Fruit fly (Drosophila melanogaster) whole organism, embryonic: ENCODE data around the gene Nse4.

ENCODE experiments used
- Abd-B ChIP-seq: fragments of 200-800 bp; sonication (Bioruptor generic); optimal IDR thresholded peaks from 2 replicates; lab custom pipeline; 2018; ENCODE audit warnings: missing biosample characterization, mild to moderate bottlenecking, missing genetic modification characterization, moderate library complexity
- Aef1 ChIP-seq: fragments of 200-800 bp; sonication (Bioruptor generic); IDR thresholded peaks from 3 replicates; pipeline ENCODE4 v1.3.6; 2022; ENCODE audit warnings: missing biosample characterization, missing genetic modification characterization
- B-H1 ChIP-seq: fragments of 200-800 bp; sonication (Bioruptor generic); IDR thresholded peaks from 3 replicates; pipeline ENCODE4 v1.3.6; 2022; ENCODE audit warnings: missing biosample characterization, missing genetic modification characterization
- CG1024 ChIP-seq: fragments of 200-800 bp; sonication (Bioruptor generic); IDR thresholded peaks from 2 replicates; pipeline ENCODE4 v1.3.6; 2022; ENCODE audit warnings: missing biosample characterization, missing genetic modification characterization
- CG11695 ChIP-seq: fragments of 200-800 bp; sonication (Bioruptor generic); IDR thresholded peaks from 3 replicates; pipeline ENCODE4 v1.3.6; 2022; ENCODE audit warnings: missing biosample characterization, missing genetic modification characterization
- CG15269 ChIP-seq: fragments of 200-800 bp; sonication (Bioruptor generic); optimal IDR thresholded peaks from 2 replicates; lab custom pipeline; 2018; ENCODE audit warnings: missing biosample characterization, mild to moderate bottlenecking, missing genetic modification characterization, moderate library complexity
- CG15514 ChIP-seq: fragments of 200-800 bp; sonication (Bioruptor generic); optimal IDR thresholded peaks from 3 replicates; lab custom pipeline; 2017; ENCODE audit warnings: missing biosample characterization, missing genetic modification characterization, mild to moderate bottlenecking, moderate library complexity, missing genetic modification reagents
- CG16779 ChIP-seq: fragments of 200-800 bp; sonication (Bioruptor generic); IDR thresholded peaks from 2 replicates; pipeline ENCODE4 v1.3.6; 2022; ENCODE audit warnings: missing biosample characterization, missing genetic modification characterization
- CG18619 ChIP-seq: fragments of 200-800 bp; sonication (Bioruptor generic); optimal IDR thresholded peaks from 3 replicates; lab custom pipeline; 2017; ENCODE audit warnings: missing biosample characterization, mild to moderate bottlenecking, missing genetic modification characterization
- CG2129 ChIP-seq: fragments of 200-800 bp; sonication (Bioruptor generic); IDR thresholded peaks from 2 replicates; pipeline ENCODE4 v1.3.6; 2022; ENCODE audit warnings: missing biosample characterization, missing genetic modification characterization; ENCODE audit not compliant: partially characterized antibody
- CG3163 ChIP-seq: fragments of 200-800 bp; sonication (Bioruptor generic); optimal IDR thresholded peaks from 3 replicates; lab custom pipeline; 2016; ENCODE audit warnings: missing biosample characterization, missing genetic modification characterization
- CG34376 ChIP-seq: fragments of 200-800 bp; sonication (Bioruptor generic); optimal IDR thresholded peaks from 2 replicates; lab custom pipeline; 2018; ENCODE audit warnings: missing biosample characterization, mild to moderate bottlenecking, missing genetic modification characterization
- CG3726 ChIP-seq: fragments of 200-800 bp; sonication (Bioruptor generic); IDR thresholded peaks from 3 replicates; pipeline ENCODE4, ENCODE4 v1.3.6; 2022; ENCODE audit warnings: missing biosample characterization, missing genetic modification characterization
- CG3838 ChIP-seq: fragments of 200-800 bp; sonication (Bioruptor generic); optimal IDR thresholded peaks from 3 replicates; lab custom pipeline; 2016; ENCODE audit warnings: missing biosample characterization, missing genetic modification characterization
- CG4707 ChIP-seq: fragments of 200-800 bp; sonication (Bioruptor generic); optimal IDR thresholded peaks from 2 replicates; lab custom pipeline; 2018; ENCODE audit warnings: missing biosample characterization, mild to moderate bottlenecking, missing genetic modification characterization, moderate library complexity
- CG6765 ChIP-seq: fragments of 200-800 bp; sonication (Bioruptor generic); optimal IDR thresholded peaks from 3 replicates; lab custom pipeline; 2017; ENCODE audit warnings: missing biosample characterization, mild to moderate bottlenecking, missing genetic modification characterization
- Dad ChIP-seq: fragments of 200-800 bp; sonication (Bioruptor generic); optimal IDR thresholded peaks from 3 replicates; lab custom pipeline; 2016; ENCODE audit warnings: missing biosample characterization, missing genetic modification characterization
- Ets65A ChIP-seq: fragments of 200-800 bp; sonication (Bioruptor generic); peaks from one replicate; lab custom pipeline; 2016; ENCODE audit warnings: missing biosample characterization, missing genetic modification characterization
- Gsc ChIP-seq: fragments of 200-800 bp; sonication (Bioruptor generic); IDR thresholded peaks from 2 replicates; pipeline ENCODE4 v1.3.6; 2022; ENCODE audit warnings: missing biosample characterization, missing genetic modification characterization
- HLH4C ChIP-seq: fragments of 200-800 bp; sonication (Bioruptor generic); IDR thresholded peaks from 3 replicates; pipeline ENCODE4 v1.3.6; 2022; ENCODE audit warnings: missing biosample characterization, missing genetic modification characterization; ENCODE audit not compliant: partially characterized antibody
- HLHmδ ChIP-seq: fragments of 200-800 bp; sonication (Bioruptor generic); optimal IDR thresholded peaks from 2 replicates; lab custom pipeline; 2018; ENCODE audit warnings: missing biosample characterization, mild to moderate bottlenecking, missing genetic modification characterization, moderate library complexity
- Hey ChIP-seq: fragments of 200-800 bp; sonication (Bioruptor generic); optimal IDR thresholded peaks from 3 replicates; lab custom pipeline; 2018; ENCODE audit warnings: missing biosample characterization, mild to moderate bottlenecking, missing genetic modification characterization
- MBD-R2 ChIP-seq: fragments of 200-800 bp; sonication (Bioruptor generic); IDR thresholded peaks from 2 replicates; pipeline ENCODE4 v1.3.6; 2022; ENCODE audit warnings: missing biosample characterization, missing genetic modification characterization
- NK7.1 ChIP-seq: fragments of 200-800 bp; sonication (Bioruptor generic); optimal IDR thresholded peaks from 3 replicates; lab custom pipeline; 2016; ENCODE audit warnings: missing biosample characterization, missing genetic modification characterization
- Nf-YC ChIP-seq: fragments of 200-800 bp; optimal IDR thresholded peaks from 3 replicates; lab custom pipeline; 2019; ENCODE audit warnings: missing biosample characterization, mild to moderate bottlenecking, missing genetic modification characterization, moderate library complexity
- PHDP ChIP-seq: fragments of 200-800 bp; sonication (Bioruptor generic); optimal IDR thresholded peaks from 3 replicates; lab custom pipeline; 2018; ENCODE audit warnings: missing biosample characterization, mild to moderate bottlenecking, missing genetic modification characterization, moderate library complexity
- Ravus ChIP-seq: fragments of 200-800 bp; sonication (Bioruptor generic); IDR thresholded peaks from 2 replicates; pipeline ENCODE4 v1.3.6; 2022; ENCODE audit warnings: missing biosample characterization, missing genetic modification characterization
- Rx ChIP-seq: fragments of 200-800 bp; sonication (Bioruptor generic); IDR thresholded peaks from 2 replicates; pipeline ENCODE4 v1.3.6; 2022; ENCODE audit warnings: missing biosample characterization, missing genetic modification characterization
- Side ChIP-seq: fragments of 200-800 bp; sonication (Bioruptor generic); optimal IDR thresholded peaks from 2 replicates; lab custom pipeline; 2016; ENCODE audit warnings: missing biosample characterization, missing genetic modification characterization
- Sox102F ChIP-seq: fragments of 200-800 bp; sonication (Bioruptor generic); optimal IDR thresholded peaks from 2 replicates; lab custom pipeline; 2018; ENCODE audit warnings: missing biosample characterization, mild to moderate bottlenecking, missing genetic modification characterization, moderate library complexity
- bowl ChIP-seq: fragments of 200-800 bp; sonication (Bioruptor generic); IDR thresholded peaks from 2 replicates; pipeline ENCODE4 v1.3.6; 2022; ENCODE audit warnings: missing biosample characterization, missing genetic modification characterization
- crp ChIP-seq, 2 experiments: fragments of 200-800 bp; sonication (Bioruptor generic); optimal IDR thresholded peaks; 2 replicates in 1 of 2; 3 replicates in 1 of 2; lab custom pipeline; 2017; ENCODE audit warnings: missing biosample characterization in 2 of 2, missing genetic modification characterization in 2 of 2, mild to moderate bottlenecking in 1 of 2, moderate library complexity in 1 of 2
- eve ChIP-seq, 2 experiments: fragments of >200 bp; optimal IDR thresholded peaks; 2 replicates each; lab custom pipeline; 2017; ENCODE audit warnings: missing biosample characterization in 2 of 2, missing genetic modification characterization in 2 of 2
- gce ChIP-seq: fragments of 200-800 bp; sonication (Bioruptor generic); IDR thresholded peaks from 3 replicates; pipeline ENCODE4 v1.3.6; 2022; ENCODE audit warnings: missing biosample characterization, missing genetic modification characterization
- grn ChIP-seq: fragments of 200-800 bp; sonication (Bioruptor generic); optimal IDR thresholded peaks from 3 replicates; lab custom pipeline; 2017; ENCODE audit warnings: missing biosample characterization, missing genetic modification characterization
- inv ChIP-seq: fragments of 200-800 bp; sonication (Bioruptor generic); IDR thresholded peaks from 2 replicates; pipeline ENCODE4 v1.3.6; 2022; ENCODE audit warnings: missing biosample characterization, missing genetic modification characterization; ENCODE audit not compliant: partially characterized antibody
- kah ChIP-seq: fragments of 200-800 bp; sonication (Bioruptor generic); optimal IDR thresholded peaks from 2 replicates; lab custom pipeline; 2018; ENCODE audit warnings: missing biosample characterization, mild to moderate bottlenecking, missing genetic modification characterization
- lilli ChIP-seq: fragments of 200-800 bp; sonication (Bioruptor generic); optimal IDR thresholded peaks from 3 replicates; lab custom pipeline; 2016; ENCODE audit warnings: missing biosample characterization, missing genetic modification characterization
- lmd ChIP-seq: fragments of 200-800 bp; sonication (Bioruptor generic); IDR thresholded peaks from 2 replicates; pipeline ENCODE4 v1.3.6; 2022; ENCODE audit warnings: missing biosample characterization, missing genetic modification characterization
- pan ChIP-seq, 4 experiments: fragments of >200 bp in 3 of 4; fragments of 200-800 bp in 1 of 4; sonication (Bioruptor generic) in 1 of 4; optimal IDR thresholded peaks in 3 of 4; IDR thresholded peaks in 1 of 4; 2 replicates each; pipeline versions ENCODE4 v1.3.6 to Lab custom; 2017 to 2022; ENCODE audit warnings: missing biosample characterization in 2 of 4, missing genetic modification characterization in 2 of 4, mixed read lengths in 1 of 4
- pb ChIP-seq: fragments of 200-800 bp; sonication (Bioruptor generic); optimal IDR thresholded peaks from 3 replicates; lab custom pipeline; 2016; ENCODE audit warnings: missing biosample characterization, missing genetic modification characterization
- pfk ChIP-seq: fragments of 200-800 bp; sonication (Bioruptor generic); optimal IDR thresholded peaks from 2 replicates; lab custom pipeline; 2018; ENCODE audit warnings: missing biosample characterization, mild to moderate bottlenecking, missing genetic modification characterization, moderate library complexity
- pnt ChIP-seq: fragments of 200-800 bp; sonication (Bioruptor generic); optimal IDR thresholded peaks from 3 replicates; lab custom pipeline; 2016; ENCODE audit warnings: missing biosample characterization, missing genetic modification characterization
- shn ChIP-seq: fragments of 200-800 bp; sonication (Bioruptor generic); optimal IDR thresholded peaks from 3 replicates; lab custom pipeline; 2016; ENCODE audit warnings: missing biosample characterization, missing genetic modification characterization
- sqz ChIP-seq: fragments of 200-800 bp; sonication (Bioruptor generic); optimal IDR thresholded peaks from 3 replicates; lab custom pipeline; 2018; ENCODE audit warnings: missing biosample characterization, mild to moderate bottlenecking, missing genetic modification characterization
- sr ChIP-seq: fragments of 200-800 bp; sonication (Bioruptor generic); IDR thresholded peaks from 3 replicates; pipeline ENCODE4 v1.3.6; 2022; ENCODE audit warnings: missing biosample characterization, missing genetic modification characterization
- tx ChIP-seq: fragments of 200-800 bp; sonication (Bioruptor generic); optimal IDR thresholded peaks from 2 replicates; lab custom pipeline; 2016; ENCODE audit warnings: missing biosample characterization, missing genetic modification characterization
- unpg ChIP-seq: fragments of 200-800 bp; sonication (Bioruptor generic); optimal IDR thresholded peaks from 3 replicates; lab custom pipeline; 2018; ENCODE audit warnings: missing biosample characterization, mild to moderate bottlenecking, missing genetic modification characterization, moderate library complexity
- wor ChIP-seq: fragments of 200-800 bp; sonication (Bioruptor generic); IDR thresholded peaks from 2 replicates; pipeline ENCODE4 v1.3.6; 2022; ENCODE audit warnings: missing biosample characterization, missing genetic modification characterization
- zen ChIP-seq: fragments of 200-800 bp; sonication (Bioruptor generic); optimal IDR thresholded peaks from 3 replicates; lab custom pipeline; 2018; ENCODE audit warnings: missing biosample characterization, mild to moderate bottlenecking, missing genetic modification characterization, moderate library complexity

The Nse4 gene

DNA sequence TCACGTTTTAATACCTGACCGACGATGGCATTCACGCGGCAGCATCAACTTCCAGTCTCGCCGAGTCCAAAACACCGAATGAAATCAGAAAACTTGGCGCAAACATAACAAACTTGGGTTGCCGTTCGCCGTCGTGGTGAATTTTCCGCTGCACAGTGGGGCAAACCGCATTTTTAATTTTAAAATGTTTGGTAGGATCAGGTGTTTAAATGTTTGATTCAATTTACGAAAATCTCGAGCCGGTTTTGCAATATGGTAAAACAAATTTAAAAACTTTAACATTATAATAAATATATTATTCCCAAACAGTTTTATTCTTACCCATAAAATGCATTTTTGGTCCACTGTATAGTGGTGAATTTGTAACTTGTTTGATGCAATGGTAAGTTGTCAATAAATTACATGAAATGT is 35.0 kb downstream of the Nse4 start, which contains the start of gene RluA-1 (continued):
- peak; percentile 100 for TF ChIP-seq gce (GFP tag; lab: Robert Waterston, UW)
- TF ChIP-seq Ets65A (GFP tag; lab: Kevin White, UChicago): peak; percentile 98
- TF ChIP-seq pan (optimal IDR thresholded peaks at IDR 0.05; lab: Kevin White, UChicago): no peak
- TF ChIP-seq pan (GFP tag; optimal IDR thresholded peaks at IDR 0.05 in 1 of 2, IDR thresholded peaks at IDR 0.05 in 1 of 2): peak in 1 of 2 experiments; percentile 100
- peak; percentile 91 for TF ChIP-seq pnt
- peak; percentile 91 for TF ChIP-seq grn
- peak; percentile 71 for TF ChIP-seq pb (GFP tag; lab: Kevin White, UChicago)
- peak; percentile 99 for TF ChIP-seq CG18619
- TF ChIP-seq sr (GFP tag; lab: Robert Waterston, UW): peak; percentile 91
- peak; percentile 58 for TF ChIP-seq HLH4C (GFP tag; lab: Robert Waterston, UW)
- TF ChIP-seq lmd (GFP tag; lab: Robert Waterston, UW): peak; percentile 99
- peak; percentile 99 for TF ChIP-seq sqz (GFP tag; lab: Kevin White, UChicago)
- peak; percentile 98 for TF ChIP-seq lilli
- TF ChIP-seq Rx (GFP tag; lab: Robert Waterston, UW): peak; percentile 98
- TF ChIP-seq CG15514 (GFP tag; lab: Kevin White, UChicago): peak; percentile 95
- peak; percentile 97 for TF ChIP-seq CG3726 (GFP tag; lab: Robert Waterston, UW)
- TF ChIP-seq CG3163 (GFP tag; lab: Kevin White, UChicago): peak; percentile 76
- peak; percentile 73 for TF ChIP-seq MBD-R2
- TF ChIP-seq Aef1 (GFP tag; lab: Robert Waterston, UW): peak; percentile 87
- peak; percentile 92 for TF ChIP-seq tx (GFP tag; lab: Kevin White, UChicago)
- TF ChIP-seq zen (tag; lab: Kevin White, UChicago): peak; percentile 100
- peak; percentile 93 for TF ChIP-seq Nf-YC (tag; lab: Kevin White, UChicago)
- peak; percentile 57 for TF ChIP-seq inv (GFP tag; lab: Robert Waterston, UW)
- peak; percentile 89 for TF ChIP-seq Side
- TF ChIP-seq pfk: peak; percentile 65
- TF ChIP-seq NK7.1 (GFP tag; lab: Kevin White, UChicago): peak; percentile 86
- TF ChIP-seq CG15269: peak; percentile 100
- peak; percentile 98 for TF ChIP-seq CG6765 (GFP tag; lab: Kevin White, UChicago)
- peak in 1 of 2 experiments; percentile 96 for TF ChIP-seq eve (GFP tag; optimal IDR thresholded peaks at IDR 0.05; lab: Kevin White, UChicago)
- TF ChIP-seq Sox102F: peak; percentile 100
- peak; percentile 89 for TF ChIP-seq Hey
- TF ChIP-seq bowl (GFP tag; lab: Robert Waterston, UW): peak; percentile 99
- peak; percentile 84 for TF ChIP-seq shn (GFP tag; lab: Kevin White, UChicago)
- peak; percentile 97 for TF ChIP-seq CG34376 (GFP tag; lab: Kevin White, UChicago)
- peak; percentile 97 for TF ChIP-seq Ravus (GFP tag; lab: Robert Waterston, UW)
- TF ChIP-seq PHDP (tag; lab: Kevin White, UChicago): peak; percentile 100
- peak; percentile 97 for TF ChIP-seq Abd-B (GFP tag; lab: Kevin White, UChicago)
- no peak for TF ChIP-seq CG2129
- peak; percentile 99 for TF ChIP-seq B-H1 (GFP tag; lab: Robert Waterston, UW)
- TF ChIP-seq CG1024 (GFP tag; lab: Robert Waterston, UW): peak; percentile 82
- TF ChIP-seq unpg (GFP tag; lab: Kevin White, UChicago): peak; percentile 100
- TF ChIP-seq CG11695 (GFP tag; lab: Robert Waterston, UW): peak; percentile 99
- TF ChIP-seq Dad: peak; percentile 97
- TF ChIP-seq kah (GFP tag; lab: Kevin White, UChicago): peak; percentile 98
- TF ChIP-seq CG3838 (GFP tag; lab: Kevin White, UChicago): peak; percentile 96
- TF ChIP-seq HLHmδ (GFP tag; lab: Kevin White, UChicago): peak; percentile 12
- TF ChIP-seq Gsc (GFP tag; lab: Robert Waterston, UW): no peak; the same call in 1 of the 2 replicates
- peak; percentile 98 for TF ChIP-seq CG16779 (GFP tag; lab: Robert Waterston, UW)
- TF ChIP-seq crp (GFP tag; optimal IDR thresholded peaks at IDR 0.05; lab: Kevin White, UChicago): peak; percentile 29 to 75
- peak; percentile 99 for TF ChIP-seq CG4707 (GFP tag; lab: Kevin White, UChicago)
- TF ChIP-seq wor (GFP tag; lab: Robert Waterston, UW): peak; percentile 99
